Fruit fly (Drosophila melanogaster) whole organism, embryonic: Measurements from ENCODE around the gene wisp.

Source experiments
- Asciz ChIP-seq: fragments of 200-800 bp; sonication (Bioruptor generic); optimal IDR thresholded peaks from 2 replicates; lab custom pipeline; 2017; ENCODE audit warnings: missing biosample characterization, mild to moderate bottlenecking, missing genetic modification characterization, missing genetic modification reagents
- B-H1 ChIP-seq: fragments of 200-800 bp; sonication (Bioruptor generic); IDR thresholded peaks from 3 replicates; pipeline ENCODE4 v1.3.6; 2022; ENCODE audit warnings: missing biosample characterization, missing genetic modification characterization
- Bgb ChIP-seq: fragments of 200-800 bp; sonication (Bioruptor generic); IDR thresholded peaks from 2 replicates; pipeline ENCODE4 v1.3.6; 2022; ENCODE audit warnings: missing biosample characterization, missing genetic modification characterization; ENCODE audit not compliant: partially characterized antibody
- CG1024 ChIP-seq: fragments of 200-800 bp; sonication (Bioruptor generic); IDR thresholded peaks from 2 replicates; pipeline ENCODE4 v1.3.6; 2022; ENCODE audit warnings: missing biosample characterization, missing genetic modification characterization
- CG10274 ChIP-seq: fragments of 200-800 bp; sonication (Bioruptor generic); optimal IDR thresholded peaks from 3 replicates; lab custom pipeline; 2017; ENCODE audit warnings: missing biosample characterization, mild to moderate bottlenecking, missing genetic modification characterization
- CG10366 ChIP-seq: fragments of 200-800 bp; sonication (Bioruptor generic); IDR thresholded peaks from 2 replicates; pipeline ENCODE4 v1.3.6; 2022; ENCODE audit warnings: missing biosample characterization, missing genetic modification characterization
- CG11085 ChIP-seq: fragments of 200-800 bp; sonication (Bioruptor generic); IDR thresholded peaks from 2 replicates; pipeline ENCODE4 v1.3.6; 2022; ENCODE audit warnings: missing biosample characterization, missing genetic modification characterization
- CG11398 ChIP-seq: fragments of 200-800 bp; sonication (Bioruptor generic); optimal IDR thresholded peaks from 2 replicates; lab custom pipeline; 2016; ENCODE audit warnings: missing biosample characterization, missing genetic modification characterization
- CG11696 ChIP-seq: fragments of 200-800 bp; sonication (Bioruptor generic); IDR thresholded peaks from 2 replicates; pipeline ENCODE4 v1.3.6; 2022; ENCODE audit warnings: missing biosample characterization, missing genetic modification characterization
- CG13624 ChIP-seq: fragments of 200-800 bp; sonication (Bioruptor generic); optimal IDR thresholded peaks from 2 replicates; lab custom pipeline; 2016; ENCODE audit warnings: missing biosample characterization, missing genetic modification characterization
- CG14667 ChIP-seq: fragments of 200-800 bp; sonication (Bioruptor generic); IDR thresholded peaks from 2 replicates; pipeline ENCODE4 v1.3.6; 2022; ENCODE audit warnings: missing biosample characterization, missing genetic modification characterization
- CG1647 ChIP-seq: fragments of 200-800 bp; sonication (Bioruptor generic); optimal IDR thresholded peaks from 3 replicates; lab custom pipeline; 2016; ENCODE audit warnings: missing biosample characterization, missing genetic modification characterization
- CG16863 ChIP-seq: fragments of 200-800 bp; sonication (Bioruptor generic); optimal IDR thresholded peaks from 3 replicates; lab custom pipeline; 2016; ENCODE audit warnings: missing biosample characterization, missing genetic modification characterization
- CG17385 ChIP-seq: fragments of 200-800 bp; sonication (Bioruptor generic); optimal IDR thresholded peaks from 3 replicates; lab custom pipeline; 2018; ENCODE audit warnings: missing biosample characterization, mild to moderate bottlenecking, missing genetic modification characterization
- CG18619 ChIP-seq: fragments of 200-800 bp; sonication (Bioruptor generic); optimal IDR thresholded peaks from 3 replicates; lab custom pipeline; 2017; ENCODE audit warnings: missing biosample characterization, mild to moderate bottlenecking, missing genetic modification characterization
- CG2120 ChIP-seq: fragments of 200-800 bp; sonication (Bioruptor generic); optimal IDR thresholded peaks from 3 replicates; lab custom pipeline; 2016; ENCODE audit warnings: missing biosample characterization, missing genetic modification characterization
- CG3281 ChIP-seq: fragments of 200-800 bp; sonication (Bioruptor generic); optimal IDR thresholded peaks from 3 replicates; lab custom pipeline; 2017; ENCODE audit warnings: missing biosample characterization, mild to moderate bottlenecking, missing genetic modification characterization
- CG33213 ChIP-seq: fragments of 200-800 bp; sonication (Bioruptor generic); optimal IDR thresholded peaks from 3 replicates; lab custom pipeline; 2016; ENCODE audit warnings: missing biosample characterization, missing genetic modification characterization
- CG34422 ChIP-seq: fragments of 200-800 bp; sonication (Bioruptor generic); IDR thresholded peaks from 3 replicates; pipeline ENCODE4 v1.3.6; 2022; ENCODE audit warnings: missing biosample characterization, missing genetic modification characterization
- CG3847 ChIP-seq: fragments of 200-800 bp; sonication (Bioruptor generic); IDR thresholded peaks from 2 replicates; pipeline ENCODE4 v1.3.6; 2022; ENCODE audit warnings: missing biosample characterization, missing genetic modification characterization
- CG4854 ChIP-seq: fragments of 200-800 bp; sonication (Bioruptor generic); optimal IDR thresholded peaks from 2 replicates; lab custom pipeline; 2016; ENCODE audit warnings: missing biosample characterization, missing genetic modification characterization, inconsistent platforms
- CG5953 ChIP-seq: fragments of 200-800 bp; sonication (Bioruptor generic); IDR thresholded peaks from 2 replicates; pipeline ENCODE4 v1.3.6; 2022; ENCODE audit warnings: missing biosample characterization, missing genetic modification characterization
- CG6272 ChIP-seq: fragments of 200-800 bp; sonication (Bioruptor generic); IDR thresholded peaks from 2 replicates; pipeline ENCODE4 v1.3.6; 2022; ENCODE audit warnings: missing biosample characterization, missing genetic modification characterization
- CG6689 ChIP-seq: fragments of 200-800 bp; sonication (Bioruptor generic); IDR thresholded peaks from 2 replicates; pipeline ENCODE4 v1.3.6; 2022; ENCODE audit warnings: missing biosample characterization, missing genetic modification characterization
- CG7271 ChIP-seq: fragments of 200-800 bp; sonication (Bioruptor generic); optimal IDR thresholded peaks from 2 replicates; lab custom pipeline; 2018; ENCODE audit warnings: missing biosample characterization, mild to moderate bottlenecking, missing genetic modification characterization, moderate library complexity
- CG8478 ChIP-seq: fragments of >200 bp; optimal IDR thresholded peaks from 2 replicates; lab custom pipeline; 2018
- CG8944 ChIP-seq: fragments of 200-800 bp; sonication (Bioruptor generic); optimal IDR thresholded peaks from 3 replicates; lab custom pipeline; 2016; ENCODE audit warnings: missing biosample characterization, missing genetic modification characterization
- CG9932 ChIP-seq: fragments of 200-800 bp; sonication (Bioruptor generic); IDR thresholded peaks from 2 replicates; pipeline ENCODE4 v1.3.6; 2022; ENCODE audit warnings: missing biosample characterization, missing genetic modification characterization
- D ChIP-seq, 2 experiments: fragments of 200-800 bp in 1 of 2; fragments of >200 bp in 1 of 2; sonication (Bioruptor generic) in 1 of 2; optimal IDR thresholded peaks; 2 replicates in 1 of 2; 3 replicates in 1 of 2; lab custom pipeline; 2017; ENCODE audit warnings: mild to moderate bottlenecking in 1 of 2, missing biosample characterization in 1 of 2, missing genetic modification characterization in 1 of 2, missing genetic modification reagents in 1 of 2
- Deaf1 ChIP-seq: fragments of 200-800 bp; optimal IDR thresholded peaks from 3 replicates; lab custom pipeline; 2019; ENCODE audit warnings: missing biosample characterization, mild to moderate bottlenecking, missing genetic modification characterization, moderate library complexity
- NfI ChIP-seq: fragments of 200-800 bp; sonication (Bioruptor generic); optimal IDR thresholded peaks from 3 replicates; lab custom pipeline; 2018; ENCODE audit warnings: missing biosample characterization, mild to moderate bottlenecking, missing genetic modification characterization, moderate library complexity
- Sin3A ChIP-seq: fragments of >200 bp; optimal IDR thresholded peaks from 2 replicates; lab custom pipeline; 2018
- Sry-β ChIP-seq: fragments of 200-800 bp; sonication (Bioruptor generic); optimal IDR thresholded peaks from 2 replicates; lab custom pipeline; 2018; ENCODE audit warnings: missing biosample characterization, mild to moderate bottlenecking, missing genetic modification characterization, moderate library complexity
- abd-A ChIP-seq: fragments of 200-800 bp; sonication (Bioruptor generic); optimal IDR thresholded peaks from 3 replicates; lab custom pipeline; 2019; ENCODE audit warnings: missing biosample characterization, mild to moderate bottlenecking, missing genetic modification characterization, moderate library complexity
- cwo ChIP-seq: fragments of 200-800 bp; sonication (Bioruptor generic); optimal IDR thresholded peaks from 3 replicates; lab custom pipeline; 2017; ENCODE audit warnings: missing biosample characterization, missing genetic modification characterization, mild to moderate bottlenecking, moderate library complexity, missing genetic modification reagents
- dpn ChIP-seq, 2 experiments: fragments of 200-800 bp; sonication (Bioruptor generic); optimal IDR thresholded peaks; 3 replicates each; lab custom pipeline; 2016; ENCODE audit warnings: missing biosample characterization in 2 of 2, missing genetic modification characterization in 2 of 2
- gce ChIP-seq: fragments of 200-800 bp; sonication (Bioruptor generic); IDR thresholded peaks from 3 replicates; pipeline ENCODE4 v1.3.6; 2022; ENCODE audit warnings: missing biosample characterization, missing genetic modification characterization
- gcm2 ChIP-seq: fragments of 200-800 bp; sonication (Bioruptor generic); optimal IDR thresholded peaks from 2 replicates; lab custom pipeline; 2016; ENCODE audit warnings: missing biosample characterization, missing genetic modification characterization
- hbn ChIP-seq: fragments of 200-800 bp; sonication (Bioruptor generic); IDR thresholded peaks from 2 replicates; pipeline ENCODE4 v1.3.6; 2022; ENCODE audit warnings: missing biosample characterization, missing genetic modification characterization; ENCODE audit not compliant: partially characterized antibody
- lov ChIP-seq, 2 experiments: fragments of 200-800 bp in 1 of 2; fragments of >200 bp in 1 of 2; sonication (Bioruptor generic) in 1 of 2; IDR thresholded peaks in 1 of 2; optimal IDR thresholded peaks in 1 of 2; 2 replicates in 1 of 2; 3 replicates in 1 of 2; pipeline versions ENCODE4 v1.3.6 to Lab custom; 2017 to 2022; ENCODE audit warnings: missing biosample characterization in 1 of 2, missing genetic modification characterization in 1 of 2
- mam ChIP-seq: fragments of 200-800 bp; sonication (Bioruptor generic); optimal IDR thresholded peaks from 3 replicates; lab custom pipeline; 2016; ENCODE audit warnings: missing biosample characterization, missing genetic modification characterization
- nerfin-1 ChIP-seq: fragments of 200-800 bp; sonication (Bioruptor generic); optimal IDR thresholded peaks from 3 replicates; lab custom pipeline; 2019; ENCODE audit warnings: missing biosample characterization, mild to moderate bottlenecking, missing genetic modification characterization, moderate library complexity
- onecut ChIP-seq: fragments of 200-800 bp; sonication (Bioruptor generic); IDR thresholded peaks from 2 replicates; pipeline ENCODE4 v1.3.6; 2022; ENCODE audit warnings: missing biosample characterization, missing genetic modification characterization
- peb ChIP-seq: fragments of 200-800 bp; sonication (Bioruptor generic); IDR thresholded peaks from 2 replicates; pipeline ENCODE4 v1.3.6; 2022; ENCODE audit warnings: missing biosample characterization, missing genetic modification characterization
- phol ChIP-seq: fragments of 200-800 bp; sonication (Bioruptor generic); optimal IDR thresholded peaks from 3 replicates; lab custom pipeline; 2018; ENCODE audit warnings: missing biosample characterization, mild to moderate bottlenecking, missing genetic modification characterization, moderate library complexity
- ranshi ChIP-seq: fragments of 200-800 bp; sonication (Bioruptor generic); IDR thresholded peaks from 2 replicates; pipeline ENCODE4 v1.3.6; 2022; ENCODE audit warnings: missing biosample characterization, missing genetic modification characterization
- ssp ChIP-seq: fragments of 200-800 bp; sonication (Bioruptor generic); IDR thresholded peaks from 2 replicates; pipeline ENCODE4 v1.3.6; 2022; ENCODE audit warnings: missing biosample characterization, missing genetic modification characterization
- tin ChIP-seq: fragments of 200-800 bp; sonication (Bioruptor generic); optimal IDR thresholded peaks from 3 replicates; lab custom pipeline; 2016; ENCODE audit warnings: missing biosample characterization, missing genetic modification characterization
- wdn ChIP-seq: fragments of 200-800 bp; sonication (Bioruptor generic); IDR thresholded peaks from 2 replicates; pipeline ENCODE4 v1.3.6; 2022; ENCODE audit warnings: missing biosample characterization, missing genetic modification characterization
- wor ChIP-seq: fragments of 200-800 bp; sonication (Bioruptor generic); IDR thresholded peaks from 2 replicates; pipeline ENCODE4 v1.3.6; 2022; ENCODE audit warnings: missing biosample characterization, missing genetic modification characterization

Gene wisp

dm6 chrX:11925213-11925612 lies 31.5 kb downstream of the wisp start (continued):
- TF ChIP-seq D (optimal IDR thresholded peaks at IDR 0.05; lab: Kevin White, UChicago) = no peak
- no peak for TF ChIP-seq D (GFP tag; optimal IDR thresholded peaks at IDR 0.05; lab: Kevin White, UChicago)
- TF ChIP-seq ranshi (GFP tag; lab: Robert Waterston, UW) = peak; percentile 63
- TF ChIP-seq CG17385 (GFP tag; lab: Kevin White, UChicago) = peak; percentile 29
- TF ChIP-seq CG10274 (GFP tag; lab: Kevin White, UChicago) = no peak
- TF ChIP-seq dpn (GFP tag; optimal IDR thresholded peaks at IDR 0.05; lab: Kevin White, UChicago) = peak in 1 of 2 experiments; percentile 39
- TF ChIP-seq CG3847 (GFP tag; lab: Robert Waterston, UW) = peak; percentile 61
- TF ChIP-seq CG4854 = no peak
- TF ChIP-seq CG11398 = no peak
- no peak for TF ChIP-seq CG1647 (GFP tag; lab: Kevin White, UChicago)
- peak; percentile 39; the same call in 1 of the 2 replicates for TF ChIP-seq peb (GFP tag; lab: Robert Waterston, UW)
- TF ChIP-seq CG14667 (GFP tag; lab: Robert Waterston, UW) = peak; percentile 52
- TF ChIP-seq abd-A = no peak
- TF ChIP-seq cwo (GFP tag; lab: Kevin White, UChicago) = peak; percentile 26
- TF ChIP-seq CG8478 (lab: Kevin White, UChicago) = no peak
- TF ChIP-seq gcm2 (GFP tag; lab: Kevin White, UChicago) = no peak
- peak; percentile 32 for TF ChIP-seq phol (tag; lab: Kevin White, UChicago)
- peak; percentile 64; the same call in 1 of the 2 replicates for TF ChIP-seq CG11696
- TF ChIP-seq Sin3A (lab: Kevin White, UChicago) = no peak
- TF ChIP-seq CG11085 (GFP tag; lab: Robert Waterston, UW) = peak; percentile 46; the same call in 1 of the 2 replicates
- peak; percentile 74 for TF ChIP-seq CG9932 (GFP tag; lab: Robert Waterston, UW)
- TF ChIP-seq CG1024 (GFP tag; lab: Robert Waterston, UW) = 0 out of 2 replicates have a peak, but pooled peaks have one; percentile 21
- TF ChIP-seq onecut = peak; percentile 42; the same call in 1 of the 2 replicates
- TF ChIP-seq CG13624 (GFP tag; lab: Kevin White, UChicago) = peak; percentile 59
- TF ChIP-seq Bgb (GFP tag; lab: Robert Waterston, UW) = no peak
- peak; percentile 65; the same call in 2 of the 3 replicates for TF ChIP-seq CG34422 (GFP tag; lab: Robert Waterston, UW)
- peak; percentile 60 for TF ChIP-seq CG3281
- TF ChIP-seq wor (GFP tag; lab: Robert Waterston, UW) = no peak
- no peak for TF ChIP-seq CG8944 (GFP tag; lab: Kevin White, UChicago)
- peak; percentile 8 for TF ChIP-seq Asciz (GFP tag; lab: Kevin White, UChicago)
- peak; percentile 60 for TF ChIP-seq CG2120 (GFP tag; lab: Kevin White, UChicago)
- 0 out of 2 replicates have a peak, but pooled peaks have one; percentile 32 for TF ChIP-seq wdn (GFP tag; lab: Robert Waterston, UW)
- no peak for TF ChIP-seq CG33213 (GFP tag; lab: Kevin White, UChicago)
- no peak for TF ChIP-seq Deaf1 (tag; lab: Kevin White, UChicago)
- no peak for TF ChIP-seq CG7271
- no peak for TF ChIP-seq lov (optimal IDR thresholded peaks at IDR 0.05; lab: Kevin White, UChicago)
- peak; percentile 39; the same call in 1 of the 3 replicates for TF ChIP-seq lov (GFP tag; IDR thresholded peaks at IDR 0.05; lab: Robert Waterston, UW)
- TF ChIP-seq CG10366 (GFP tag; lab: Robert Waterston, UW) = peak; percentile 72
- TF ChIP-seq tin = no peak
- TF ChIP-seq nerfin-1 (tag; lab: Kevin White, UChicago) = no peak
- TF ChIP-seq hbn (GFP tag; lab: Robert Waterston, UW) = no peak
- peak; percentile 54; the same call in 1 of the 2 replicates for TF ChIP-seq CG5953 (GFP tag; lab: Robert Waterston, UW)
- TF ChIP-seq gce = peak; percentile 75; the same call in 1 of the 3 replicates
- TF ChIP-seq CG18619 (GFP tag; lab: Kevin White, UChicago) = no peak
- 0 out of 2 replicates have a peak, but pooled peaks have one; percentile 14 for TF ChIP-seq ssp (GFP tag; lab: Robert Waterston, UW)
- no peak for TF ChIP-seq Sry-β (GFP tag; lab: Kevin White, UChicago)
- TF ChIP-seq B-H1 (GFP tag; lab: Robert Waterston, UW) = peak; percentile 62
- peak; percentile 76 for TF ChIP-seq CG6689 (GFP tag; lab: Robert Waterston, UW)
- TF ChIP-seq NfI (GFP tag; lab: Kevin White, UChicago) = peak; percentile 38
- 0 out of 2 replicates have a peak, but pooled peaks have one; percentile 32 for TF ChIP-seq CG6272
- peak; percentile 19 for TF ChIP-seq mam (GFP tag; lab: Kevin White, UChicago)
- peak; percentile 8 for TF ChIP-seq CG16863
